Fruit fly (Drosophila melanogaster): ENCODE results near the gene CG46320.

The CG46320 gene

dm6 chr3L:5770817-5771425 is 107.0 kb downstream of the CG46320 start:
- TF ChIP-seq br (GFP tag; optimal IDR thresholded peaks at IDR 0.05) (peak; percentile 94), CG32264 (GFP tag; optimal IDR thresholded peaks at IDR 0.05) (peak; percentile 85), tai (GFP tag; optimal IDR thresholded peaks at IDR 0.05) (no peak), Hr78 (GFP tag; optimal IDR thresholded peaks at IDR 0.05) (no peak), sage (GFP tag; optimal IDR thresholded peaks at IDR 0.05) (no peak), usp (GFP tag; optimal IDR thresholded peaks at IDR 0.05) (no peak), Jra (GFP tag; optimal IDR thresholded peaks at IDR 0.05) (peak; percentile 89), psq (GFP tag; optimal IDR thresholded peaks at IDR 0.05) (peak; percentile 45), Vsx2 (GFP tag; optimal IDR thresholded peaks at IDR 0.05; ENCODE audit: partially characterized antibody) (no peak), OdsH (GFP tag; optimal IDR thresholded peaks at IDR 0.05) (peak; percentile 94), foxo (GFP tag; optimal IDR thresholded peaks at IDR 0.05) (peak; percentile 60 to 93), h (GFP tag; optimal IDR thresholded peaks at IDR 0.05) (peak; percentile 93), HLH106 (tag; optimal IDR thresholded peaks at IDR 0.05) (peak; percentile 89), sv (GFP tag; optimal IDR thresholded peaks at IDR 0.05) (peak; percentile 89), Myc (optimal IDR thresholded peaks at IDR 0.05) (peak; percentile 92), pan (optimal IDR thresholded peaks at IDR 0.05) (no peak), N (GFP tag; optimal IDR thresholded peaks at IDR 0.05) (no peak), brk (GFP tag; optimal IDR thresholded peaks at IDR 0.05) (no peak), jim (GFP tag; optimal IDR thresholded peaks at IDR 0.05) (peak; percentile 88), Dfd (GFP tag; optimal IDR thresholded peaks at IDR 0.05) (no peak), GATAd (GFP tag; optimal IDR thresholded peaks at IDR 0.05) (peak; percentile 100), dsf (GFP tag; optimal IDR thresholded peaks at IDR 0.05; ENCODE audit: borderline replicate concordance) (peak; percentile 14), dmrt93B (GFP tag; optimal IDR thresholded peaks at IDR 0.05) (no peak), lola (GFP tag; optimal IDR thresholded peaks at IDR 0.05) (no peak), CG9705 (GFP tag; optimal IDR thresholded peaks at IDR 0.05) (peak; percentile 73), CrebA (GFP tag; optimal IDR thresholded peaks at IDR 0.05; ENCODE audit: borderline replicate concordance) (no peak), Sp1 (GFP tag; optimal IDR thresholded peaks at IDR 0.05) (peak; percentile 88), Mio (GFP tag; optimal IDR thresholded peaks at IDR 0.05) (peak; percentile 66), rgr (GFP tag; optimal IDR thresholded peaks at IDR 0.05) (peak; percentile 91), Rel (GFP tag; optimal IDR thresholded peaks at IDR 0.05) (no peak), Rel (tag; optimal IDR thresholded peaks at IDR 0.05) (peak; percentile 86), Hnf4 (GFP tag; optimal IDR thresholded peaks at IDR 0.05) (no peak), Dif (GFP tag; optimal IDR thresholded peaks at IDR 0.05; ENCODE audit: partially characterized antibody) (peak; percentile 49), fru (GFP tag; optimal IDR thresholded peaks at IDR 0.05) (peak; percentile 93), Hr83 (GFP tag; optimal IDR thresholded peaks at IDR 0.05; ENCODE audit: poor library complexity, severe bottlenecking) (peak; percentile 59), Abd-B (GFP tag; optimal IDR thresholded peaks at IDR 0.05) (no peak), dl (GFP tag; optimal IDR thresholded peaks at IDR 0.05; ENCODE audit: insufficient read depth in 1 of 2, partially characterized antibody in 2 of 2) (peak in 1 of 2 experiments; percentile 41), woc (GFP tag; optimal IDR thresholded peaks at IDR 0.05) (peak; percentile 95), ey (GFP tag; optimal IDR thresholded peaks at IDR 0.05) (peak; percentile 93)

dm6 chr3L:5774782-5775181 is 110.9 kb downstream of the CG46320 start:
- no peak for TF ChIP-seq N (GFP tag; optimal IDR thresholded peaks at IDR 0.05)
- no peak for TF ChIP-seq Rel (GFP tag; optimal IDR thresholded peaks at IDR 0.05)
- TF ChIP-seq Rel (tag; optimal IDR thresholded peaks at IDR 0.05): peak; percentile 35

dm6 chr3L:5777114-5777513 is 113.2 kb downstream of the CG46320 start, which contains the start of gene vito:
Gene vito, minus strand, starts transcription at chr3L:5777333.
- TF ChIP-seq dmrt93B (GFP tag; optimal IDR thresholded peaks at IDR 0.05): no peak
- TF ChIP-seq h (GFP tag; optimal IDR thresholded peaks at IDR 0.05): no peak
- TF ChIP-seq Mio (GFP tag; optimal IDR thresholded peaks at IDR 0.05): no peak
- TF ChIP-seq OdsH (GFP tag; optimal IDR thresholded peaks at IDR 0.05): no peak
- no peak for TF ChIP-seq usp (GFP tag; optimal IDR thresholded peaks at IDR 0.05)
- TF ChIP-seq sage (GFP tag; optimal IDR thresholded peaks at IDR 0.05): no peak
- no peak for TF ChIP-seq Abd-B (GFP tag; optimal IDR thresholded peaks at IDR 0.05)
- no peak for TF ChIP-seq Hnf4 (GFP tag; optimal IDR thresholded peaks at IDR 0.05)
